Worm (Caenorhabditis elegans) whole organism, late embryonic: Measurements from ENCODE around the gene rps-27.

ENCODE experiments used
- ama-1 ChIP-seq: fragments of 150-350 bp; optimal IDR thresholded peaks from 2 replicates; lab custom pipeline; 2014
- ceh-6 ChIP-seq: fragments of 200-800 bp; sonication (Bioruptor generic); optimal IDR thresholded peaks from 2 replicates; lab custom pipeline; 2018; ENCODE audit warnings: mild to moderate bottlenecking, missing genetic modification characterization, missing compliant biosample characterization
- ceh-9 ChIP-seq: sonication (generic microtip); optimal IDR thresholded peaks from 2 replicates; lab custom pipeline; 2016; ENCODE audit warnings: mild to moderate bottlenecking, missing genetic modification characterization, inconsistent platforms, missing compliant biosample characterization
- nfya-1 ChIP-seq: sonication (generic microtip); optimal IDR thresholded peaks from 2 replicates; lab custom pipeline; 2017; ENCODE audit warnings: missing genetic modification characterization, mild to moderate bottlenecking, missing compliant biosample characterization, antibody characterized with exemption, moderate library complexity
- pag-3 ChIP-seq: sonication (generic microtip); optimal IDR thresholded peaks from 2 replicates; lab custom pipeline; 2016; ENCODE audit warnings: missing compliant biosample characterization, missing genetic modification characterization, borderline replicate concordance
- pha-2 ChIP-seq: sonication (generic microtip); optimal IDR thresholded peaks from 2 replicates; lab custom pipeline; 2017; ENCODE audit warnings: mild to moderate bottlenecking, missing genetic modification characterization, missing compliant biosample characterization

ce11 chrV:68112-68511 lies 35.8 kb downstream of the rps-27 start:
- no peak for TF ChIP-seq pha-2 (tag; lab: Kevin White, UChicago)
- no peak for TF ChIP-seq ceh-6 (GFP tag; lab: Kevin White, UChicago)
- no peak for TF ChIP-seq ama-1
- no peak for TF ChIP-seq ceh-9 (tag; lab: Kevin White, UChicago)
- TF ChIP-seq pag-3, result no peak
- no peak for TF ChIP-seq nfya-1 (tag; lab: Kevin White, UChicago)
